Worm (Caenorhabditis elegans): ENCODE results near the gene F54B3.1.
A peak's percentile ranks its signal among the peaks of the same experiment; 100 is the strongest.

F54B3.1 gene

ce11 chrII:10230972-10231371, 20.1 kb upstream of the F54B3.1 start, which contains the start of gene T01E8.8:
Gene T01E8.8 (plus strand): TSS chrII:10231272.
- TF ChIP-seq nhr-84 (tag; optimal IDR thresholded peaks at IDR 0.05): no peak

- TF ChIP-seq ceh-82 (tag; optimal IDR thresholded peaks at IDR 0.05) (no peak), elt-3 (tag; optimal IDR thresholded peaks at IDR 0.05) (no peak), elt-2 (tag; optimal IDR thresholded peaks at IDR 0.05) (peak; percentile 57)
These were observed 19.2 kb upstream of the F54B3.1 start for ce11 chrII:10231874-10232273.

DNA sequence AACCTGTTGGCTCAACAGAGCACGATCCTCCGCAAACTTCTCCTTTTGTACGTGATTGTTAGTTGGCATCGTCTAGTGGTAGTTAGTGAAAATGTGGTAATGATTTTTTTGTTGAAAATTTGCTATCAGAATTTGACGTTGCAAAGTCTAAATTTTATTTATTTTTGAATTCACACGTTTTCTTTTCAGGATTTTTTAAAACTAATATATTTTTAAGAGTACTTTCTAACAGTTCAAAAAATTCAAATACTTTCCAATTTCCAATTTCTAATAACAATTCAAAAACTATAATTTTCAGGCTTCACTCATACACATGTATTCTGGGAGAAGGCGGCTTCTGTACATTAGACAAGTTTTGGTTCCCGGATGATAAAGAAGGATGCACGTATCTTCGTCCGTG, 16.7 kb upstream of the F54B3.1 start, which contains the start of gene ubxn-5:
TSS of gene ubxn-5 (minus strand) at position 101 of the 400 bp plus-strand sequence.
- TF ChIP-seq pqm-1 (tag; optimal IDR thresholded peaks at IDR 0.05) (no peak), dsc-1 (tag; optimal IDR thresholded peaks at IDR 0.05) (no peak), nhr-20 (tag; optimal IDR thresholded peaks at IDR 0.05) (no peak), lin-35 (GFP tag; optimal IDR thresholded peaks at IDR 0.05) (no peak), nhr-84 (tag; optimal IDR thresholded peaks at IDR 0.05) (no peak), fos-1 (tag; optimal IDR thresholded peaks at IDR 0.05) (no peak), nhr-77 (tag; optimal IDR thresholded peaks at IDR 0.05) (no peak), sup-37 (GFP tag; optimal IDR thresholded peaks at IDR 0.05) (no peak), efl-3 (GFP tag; optimal IDR thresholded peaks at IDR 0.05) (no peak)

ce11 chrII:10239595-10239994, 11.5 kb upstream of the F54B3.1 start, which contains the start of gene mec-15:
Gene mec-15 (minus strand): TSS chrII:10239695.
- TF ChIP-seq F16B12.6 (tag; optimal IDR thresholded peaks at IDR 0.05) (no peak), mef-2 (tag; optimal IDR thresholded peaks at IDR 0.05) (no peak), hlh-4 (tag; optimal IDR thresholded peaks at IDR 0.05) (no peak), vab-15 (tag; optimal IDR thresholded peaks at IDR 0.05) (no peak), lin-15B (tag; optimal IDR thresholded peaks at IDR 0.05) (no peak), nhr-12 (tag; optimal IDR thresholded peaks at IDR 0.05) (no peak), blmp-1 (tag; optimal IDR thresholded peaks at IDR 0.05) (no peak), egl-13 (tag; optimal IDR thresholded peaks at IDR 0.05) (no peak), pqm-1 (tag; optimal IDR thresholded peaks at IDR 0.05) (no peak), fkh-4 (tag; optimal IDR thresholded peaks at IDR 0.05; ENCODE audit: borderline replicate concordance) (no peak), unc-130 (tag; optimal IDR thresholded peaks at IDR 0.05) (no peak), lin-14 (GFP tag; optimal IDR thresholded peaks at IDR 0.05) (no peak), ztf-4 (tag; optimal IDR thresholded peaks at IDR 0.05) (no peak), snpc-4 (tag; optimal IDR thresholded peaks at IDR 0.05) (no peak), unc-86 (tag; optimal IDR thresholded peaks at IDR 0.05) (no peak), lir-3 (tag; optimal IDR thresholded peaks at IDR 0.05; ENCODE audit: poor library complexity) (no peak), Y116A8C.19 (tag; optimal IDR thresholded peaks at IDR 0.05; ENCODE audit: borderline replicate concordance) (no peak)

DNA sequence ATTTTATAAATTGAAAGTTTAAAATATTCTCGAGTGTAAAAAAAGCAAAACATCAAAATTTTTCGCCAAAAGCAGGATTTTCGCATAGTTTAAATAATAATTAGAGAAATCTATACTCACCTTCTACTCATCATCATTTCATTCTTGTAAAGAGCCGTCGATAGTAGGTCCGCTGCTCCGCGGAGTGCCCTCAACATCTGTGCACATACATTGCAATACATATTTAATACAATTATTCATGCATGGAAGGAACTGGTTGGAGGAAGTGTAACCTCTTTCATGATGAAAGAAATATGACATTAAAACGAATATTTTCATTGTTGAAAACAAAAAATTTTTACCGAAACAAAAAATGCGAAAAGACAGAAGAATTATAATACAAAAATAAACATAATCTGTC, 8.8 kb upstream of the F54B3.1 start, which contains the start of gene mrps-14:
TSS of gene mrps-14 (minus strand) at position 197 of the 400 bp plus-strand sequence.
- no peak for TF ChIP-seq ces-1 (GFP tag; optimal IDR thresholded peaks at IDR 0.05)
- TF ChIP-seq nhr-90 (tag; optimal IDR thresholded peaks at IDR 0.05; ENCODE audit: poor library complexity): no peak
- no peak for TF ChIP-seq lin-35 (GFP tag; optimal IDR thresholded peaks at IDR 0.05)
- no peak for TF ChIP-seq nhr-12 (tag; optimal IDR thresholded peaks at IDR 0.05)
- no peak for TF ChIP-seq ceh-88 (GFP tag; IDR thresholded peaks at IDR 0.05)
- no peak for TF ChIP-seq unc-86 (tag; optimal IDR thresholded peaks at IDR 0.05)
- TF ChIP-seq tbx-2 (tag; optimal IDR thresholded peaks at IDR 0.05): no peak
- TF ChIP-seq mep-1 (tag; optimal IDR thresholded peaks at IDR 0.05): no peak
- TF ChIP-seq lin-14 (GFP tag; optimal IDR thresholded peaks at IDR 0.05): no peak
- no peak for TF ChIP-seq mef-2 (tag; optimal IDR thresholded peaks at IDR 0.05)
- no peak for TF ChIP-seq fkh-10 (GFP tag; optimal IDR thresholded peaks at IDR 0.05)
- TF ChIP-seq egl-13 (tag; optimal IDR thresholded peaks at IDR 0.05): no peak
